Worm (Caenorhabditis elegans) whole organism, young adult: ENCODE measurements around the gene cct-6.

Experiments used
- C06A6.2 ChIP-seq: fragments of 200-800 bp; sonication (Bioruptor generic); conservative IDR thresholded peaks from 2 replicates; pipeline ENCODE4 v1.3.6; 2022; ENCODE audit warnings: missing genetic modification characterization, missing compliant biosample characterization
- F57C9.4 ChIP-seq: sonication (generic microtip); optimal IDR thresholded peaks from 2 replicates; lab custom pipeline; 2017; ENCODE audit warnings: mild to moderate bottlenecking, missing genetic modification characterization, missing compliant biosample characterization
- Y53G8AR.9 ChIP-seq: fragments of 200-800 bp; sonication (Bioruptor generic); conservative IDR thresholded peaks from 2 replicates; pipeline ENCODE4 v1.3.6; 2022; ENCODE audit warnings: missing genetic modification reagents, missing genetic modification characterization, missing compliant biosample characterization
- Y67H2A.10 ChIP-seq: fragments of 200-800 bp; sonication (Bioruptor generic); conservative IDR thresholded peaks from 2 replicates; pipeline ENCODE4 v1.3.6; 2022; ENCODE audit warnings: missing genetic modification reagents, missing genetic modification characterization, missing compliant biosample characterization
- Y79H2A.3 ChIP-seq: fragments of 200-800 bp; sonication (Bioruptor generic); conservative IDR thresholded peaks from 2 replicates; pipeline ENCODE4 v1.3.6; 2022; ENCODE audit warnings: missing genetic modification reagents, missing genetic modification characterization, missing compliant biosample characterization
- akir-1 ChIP-seq: fragments of 200-800 bp; sonication (Bioruptor generic); optimal IDR thresholded peaks from 2 replicates; lab custom pipeline; 2018; ENCODE audit warnings: mild to moderate bottlenecking, missing genetic modification characterization, moderate library complexity, missing compliant biosample characterization
- ama-1 ChIP-seq, 3 experiments: fragments of 150-350 bp in 1 of 3; sonication (generic microtip) in 2 of 3; optimal IDR thresholded peaks; 2 replicates each; lab custom pipeline; 2014 to 2018; ENCODE audit warnings: missing biosample characterization in 2 of 3, missing genetic modification characterization in 2 of 3, missing genetic modification reagents in 2 of 3
- attf-6 ChIP-seq: fragments of 200-800 bp; sonication (Bioruptor generic); IDR thresholded peaks from 2 replicates; pipeline ENCODE4 v1.3.6; 2022; ENCODE audit warnings: missing genetic modification reagents, missing genetic modification characterization, missing compliant biosample characterization
- ccch-3 ChIP-seq: fragments of 200-800 bp; sonication (Bioruptor generic); optimal IDR thresholded peaks from 2 replicates; lab custom pipeline; 2018; ENCODE audit warnings: mild to moderate bottlenecking, missing genetic modification characterization, missing compliant biosample characterization
- cebp-1 ChIP-seq, 2 experiments: fragments of 200-800 bp in 1 of 2; sonication (Bioruptor generic) in 1 of 2; sonication (generic microtip) in 1 of 2; IDR thresholded peaks in 1 of 2; optimal IDR thresholded peaks in 1 of 2; 2 replicates each; pipeline versions ENCODE4 v1.3.6 to Lab custom; 2017 to 2022; ENCODE audit warnings: missing compliant biosample characterization in 2 of 2, missing genetic modification characterization in 2 of 2, mild to moderate bottlenecking in 1 of 2, missing genetic modification reagents in 1 of 2, moderate library complexity in 1 of 2
- ceh-58 ChIP-seq: fragments of 200-800 bp; sonication (Bioruptor generic); IDR thresholded peaks from 2 replicates; pipeline ENCODE4 v1.3.6; 2022; ENCODE audit warnings: missing genetic modification characterization, missing compliant biosample characterization
- ceh-91 ChIP-seq: fragments of 200-800 bp; sonication (Bioruptor generic); IDR thresholded peaks from 2 replicates; pipeline ENCODE4 v1.3.6; 2022; ENCODE audit warnings: missing genetic modification reagents, missing genetic modification characterization, missing compliant biosample characterization
- dox-1 ChIP-seq: fragments of 200-800 bp; sonication (Bioruptor generic); IDR thresholded peaks from 2 replicates; pipeline ENCODE4 v1.3.6; 2022; ENCODE audit warnings: missing genetic modification reagents, missing genetic modification characterization, missing compliant biosample characterization
- dpff-1 ChIP-seq: sonication (generic microtip); optimal IDR thresholded peaks from 2 replicates; lab custom pipeline; 2017; ENCODE audit warnings: mild to moderate bottlenecking, missing genetic modification characterization, missing compliant biosample characterization
- dpl-1 ChIP-seq: fragments of 150-350 bp; optimal IDR thresholded peaks from 2 replicates; lab custom pipeline; 2014; ENCODE audit warnings: missing biosample characterization, missing genetic modification reagents, missing genetic modification characterization
- egrh-3 ChIP-seq: fragments of 200-800 bp; sonication (Bioruptor generic); IDR thresholded peaks from 2 replicates; pipeline ENCODE4 v1.3.6; 2022; ENCODE audit warnings: missing genetic modification reagents, missing genetic modification characterization, missing compliant biosample characterization
- ets-4 ChIP-seq: fragments of 200-800 bp; sonication (Bioruptor generic); optimal IDR thresholded peaks from 2 replicates; lab custom pipeline; 2018; ENCODE audit warnings: mild to moderate bottlenecking, missing genetic modification characterization, missing compliant biosample characterization
- hmg-1.2 ChIP-seq: fragments of 200-800 bp; sonication (Bioruptor generic); IDR thresholded peaks from 2 replicates; pipeline ENCODE4 v1.3.6; 2022; ENCODE audit warnings: missing genetic modification reagents, missing genetic modification characterization, missing compliant biosample characterization
- let-526 ChIP-seq: fragments of 200-800 bp; sonication (Bioruptor generic); IDR thresholded peaks from 2 replicates; pipeline ENCODE4 v1.3.6; 2022; ENCODE audit warnings: missing genetic modification reagents, missing genetic modification characterization, missing compliant biosample characterization
- let-607 ChIP-seq, 2 experiments: fragments of 200-800 bp in 1 of 2; sonication (Bioruptor generic) in 1 of 2; sonication (generic microtip) in 1 of 2; optimal IDR thresholded peaks; 2 replicates each; lab custom pipeline; 2016 to 2018; ENCODE audit warnings: mild to moderate bottlenecking in 2 of 2, missing compliant biosample characterization in 2 of 2, missing genetic modification characterization in 2 of 2, moderate library complexity in 2 of 2, missing genotype in 1 of 2
- lin-40 ChIP-seq: sonication (generic microtip); optimal IDR thresholded peaks from 2 replicates; lab custom pipeline; 2016; ENCODE audit warnings: missing genetic modification characterization, mild to moderate bottlenecking, missing compliant biosample characterization, missing genotype, missing genetic modification reagents
- madf-10 ChIP-seq: sonication (generic microtip); optimal IDR thresholded peaks from 2 replicates; lab custom pipeline; 2016; ENCODE audit warnings: mild to moderate bottlenecking, missing genetic modification characterization, missing compliant biosample characterization
- madf-8 ChIP-seq: fragments of 200-800 bp; sonication (Bioruptor generic); conservative IDR thresholded peaks from 2 replicates; pipeline ENCODE4 v1.3.6; 2022; ENCODE audit warnings: missing genetic modification reagents, missing genetic modification characterization, missing compliant biosample characterization
- mcd-1 ChIP-seq: fragments of 200-800 bp; sonication (Bioruptor generic); IDR thresholded peaks from 2 replicates; pipeline ENCODE4 v1.3.6; 2022; ENCODE audit warnings: missing genetic modification reagents, missing genetic modification characterization, missing compliant biosample characterization
- mes-4 ChIP-seq: sonication (generic microtip); optimal IDR thresholded peaks from 2 replicates; lab custom pipeline; 2016; ENCODE audit warnings: missing genotype, missing genetic modification characterization, missing compliant biosample characterization
- nfyb-1 ChIP-seq: fragments of 200-800 bp; sonication (Bioruptor generic); IDR thresholded peaks from 2 replicates; pipeline ENCODE4 v1.3.6; 2022; ENCODE audit warnings: missing genetic modification reagents, missing genetic modification characterization, missing compliant biosample characterization
- nhr-120 ChIP-seq: fragments of 200-800 bp; sonication (Bioruptor generic); IDR thresholded peaks from 2 replicates; pipeline ENCODE4 v1.3.6; 2022; ENCODE audit warnings: missing genetic modification characterization, missing compliant biosample characterization
- nhr-80 ChIP-seq: sonication (generic microtip); optimal IDR thresholded peaks from 2 replicates; lab custom pipeline; 2016; ENCODE audit warnings: missing genetic modification characterization, missing compliant biosample characterization
- nhr-90 ChIP-seq: sonication (generic microtip); optimal IDR thresholded peaks from 2 replicates; lab custom pipeline; 2016; ENCODE audit warnings: missing genotype, mild to moderate bottlenecking, missing genetic modification characterization, missing compliant biosample characterization
- rcor-1 ChIP-seq: fragments of 200-800 bp; sonication (Bioruptor generic); IDR thresholded peaks from 2 replicates; pipeline ENCODE4 v1.3.6; 2022; ENCODE audit warnings: missing genetic modification reagents, missing genetic modification characterization, missing compliant biosample characterization
- tbp1 ChIP-seq: fragments of 200-800 bp; sonication (Bioruptor generic); optimal IDR thresholded peaks from 2 replicates; lab custom pipeline; 2018; ENCODE audit warnings: mild to moderate bottlenecking, missing genetic modification characterization, missing compliant biosample characterization
- unc-62 ChIP-seq: fragments of 150-350 bp; optimal IDR thresholded peaks from 2 replicates; lab custom pipeline; 2014; ENCODE audit warnings: missing biosample characterization, missing genetic modification reagents, missing genetic modification characterization
- zfh-2 ChIP-seq: fragments of 200-800 bp; sonication (Bioruptor generic); conservative IDR thresholded peaks from 2 replicates; pipeline ENCODE4 v1.3.6; 2022; ENCODE audit warnings: missing genetic modification reagents, missing genetic modification characterization, missing compliant biosample characterization
- ztf-22 ChIP-seq: fragments of 200-800 bp; sonication (Bioruptor generic); optimal IDR thresholded peaks from 2 replicates; lab custom pipeline; 2018; ENCODE audit warnings: mild to moderate bottlenecking, missing genetic modification characterization, moderate library complexity, missing compliant biosample characterization
- ztf-26 ChIP-seq: sonication (generic microtip); optimal IDR thresholded peaks from 2 replicates; lab custom pipeline; 2017; ENCODE audit warnings: missing genetic modification characterization, missing compliant biosample characterization
- ztf-6 ChIP-seq: fragments of 200-800 bp; sonication (Bioruptor generic); IDR thresholded peaks from 2 replicates; pipeline ENCODE4 v1.3.6; 2022; ENCODE audit warnings: missing genetic modification reagents, missing genetic modification characterization, missing compliant biosample characterization

Gene cct-6

DNA sequence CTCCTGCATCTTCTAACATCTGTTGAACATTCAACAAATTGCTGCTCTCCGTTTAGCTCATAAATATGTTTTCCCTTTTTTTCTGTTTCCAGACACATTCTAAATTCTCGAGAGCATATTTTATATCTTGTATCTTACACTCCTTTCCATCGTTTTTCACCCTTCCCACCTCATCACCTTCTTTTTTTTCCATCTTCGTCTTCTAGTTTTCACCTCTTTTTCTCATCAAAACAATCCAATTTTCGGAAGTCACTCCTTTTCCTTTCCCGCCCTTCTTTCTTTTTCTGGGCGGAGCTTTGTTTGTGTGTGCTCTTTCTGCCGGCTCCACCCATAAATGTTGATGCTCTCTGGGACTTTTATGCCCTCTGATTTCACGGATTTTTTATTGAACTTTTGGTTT, 32.7 kb downstream of the cct-6 start:
- TF ChIP-seq attf-6 (no peak), ztf-6 (GFP tag; lab: Robert Waterston, UW) (no peak), C06A6.2 (no peak), ccch-3 (no peak), Y53G8AR.9 (GFP tag; lab: Robert Waterston, UW) (no peak), F57C9.4 (tag; lab: Kevin White, UChicago) (no peak), akir-1 (GFP tag; lab: Kevin White, UChicago) (no peak), mcd-1 (GFP tag; lab: Robert Waterston, UW) (no peak), dox-1 (GFP tag; lab: Robert Waterston, UW) (no peak), let-526 (GFP tag; lab: Robert Waterston, UW) (no peak), mes-4 (tag; lab: Kevin White, UChicago) (no peak), ztf-26 (no peak)

DNA sequence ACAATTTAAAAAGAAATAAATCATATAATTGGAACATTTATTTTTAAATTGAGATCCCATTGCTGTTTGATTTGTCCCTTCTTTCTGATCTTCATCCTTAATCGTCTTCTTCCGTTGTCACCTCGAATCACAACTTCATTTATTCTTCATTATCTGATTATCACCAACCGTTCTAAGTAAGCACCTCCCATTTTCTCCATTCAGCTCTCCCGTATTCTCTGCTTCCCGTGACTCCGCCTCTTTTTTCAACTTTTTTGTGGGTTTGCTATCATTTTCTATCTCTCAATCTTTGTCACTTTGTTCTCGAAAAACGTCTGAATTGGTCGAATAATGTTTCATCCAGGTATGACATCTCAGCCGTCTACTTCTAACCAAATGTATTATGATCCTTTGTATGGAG, 39.6 kb downstream of the cct-6 start, which contains the start of gene sma-4:
Gene sma-4, plus strand, starts transcription at position 301 of the 400 bp plus-strand sequence.
- TF ChIP-seq nfyb-1 (GFP tag; lab: Robert Waterston, UW) (no peak), F57C9.4 (tag; lab: Kevin White, UChicago) (no peak), lin-40 (tag; lab: Kevin White, UChicago) (no peak), madf-10 (tag; lab: Kevin White, UChicago) (no peak), rcor-1 (GFP tag; lab: Robert Waterston, UW) (no peak), ets-4 (no peak), ama-1 (optimal IDR thresholded peaks at IDR 0.05; lab: Kevin White, UChicago) (no peak), ama-1 (GFP tag; optimal IDR thresholded peaks at IDR 0.05; lab: Kevin White, UChicago) (no peak), nhr-90 (no peak), madf-8 (GFP tag; lab: Robert Waterston, UW) (no peak)

DNA sequence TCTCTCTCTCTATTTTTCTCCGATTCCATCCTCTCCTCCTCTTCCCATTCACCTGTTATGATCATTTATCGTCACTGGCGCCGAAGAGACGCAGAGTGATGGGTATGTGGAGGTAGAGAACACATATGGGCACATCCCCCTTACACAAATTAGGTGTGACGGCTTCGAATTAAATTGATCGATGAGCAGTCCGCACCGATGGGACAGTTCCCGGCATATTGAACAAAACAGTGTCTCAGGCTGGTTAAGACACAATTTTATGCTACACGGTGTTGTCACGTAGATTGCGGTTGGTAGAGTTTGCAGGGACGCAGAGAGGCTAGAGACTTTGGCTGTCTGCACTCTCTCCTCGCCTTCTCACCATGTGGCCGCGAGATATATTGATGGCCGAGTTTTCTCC, 40.7 kb downstream of the cct-6 start, which contains the start of gene R12B2.7:
Gene R12B2.7, plus strand, starts transcription at position 247 of the 400 bp plus-strand sequence.
- TF ChIP-seq nhr-120 (no peak), zfh-2 (GFP tag; lab: Robert Waterston, UW) (peak; percentile 23; the same call in 1 of the 2 replicates), nhr-80 (tag; lab: Kevin White, UChicago) (peak; percentile 31), ztf-26 (no peak), ztf-22 (peak; percentile 25), dpff-1 (no peak)

DNA sequence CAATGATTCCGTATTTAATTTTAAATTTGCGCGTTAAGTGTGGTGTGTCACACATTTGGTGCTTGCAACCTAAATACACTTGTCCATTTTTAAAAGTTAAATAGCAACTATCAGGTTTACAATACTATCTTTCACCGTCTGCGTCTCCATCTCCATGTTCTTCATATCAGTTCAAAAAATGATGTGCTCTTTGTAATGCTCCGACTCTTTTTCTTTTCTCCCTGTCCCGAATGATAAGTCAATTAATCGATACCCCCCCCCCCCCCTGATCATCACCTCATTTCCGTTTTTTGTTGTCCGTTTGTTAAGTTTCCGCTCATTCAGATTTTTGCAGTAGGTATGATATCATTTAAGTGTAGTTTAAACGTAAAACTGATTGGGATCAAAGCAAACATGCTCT, 41.4 kb downstream of the cct-6 start:
- TF ChIP-seq cebp-1 (GFP tag; IDR thresholded peaks at IDR 0.05; lab: Robert Waterston, UW): no peak
- TF ChIP-seq cebp-1 (tag; optimal IDR thresholded peaks at IDR 0.05; lab: Kevin White, UChicago): peak; percentile 34
- TF ChIP-seq ceh-58: no peak
- TF ChIP-seq let-526 (GFP tag; lab: Robert Waterston, UW): no peak
- 0 out of 2 replicates have a peak, but pooled peaks have one; percentile 17 for TF ChIP-seq hmg-1.2
- TF ChIP-seq egrh-3 (GFP tag; lab: Robert Waterston, UW): peak; percentile 47; the same call in 1 of the 2 replicates

DNA sequence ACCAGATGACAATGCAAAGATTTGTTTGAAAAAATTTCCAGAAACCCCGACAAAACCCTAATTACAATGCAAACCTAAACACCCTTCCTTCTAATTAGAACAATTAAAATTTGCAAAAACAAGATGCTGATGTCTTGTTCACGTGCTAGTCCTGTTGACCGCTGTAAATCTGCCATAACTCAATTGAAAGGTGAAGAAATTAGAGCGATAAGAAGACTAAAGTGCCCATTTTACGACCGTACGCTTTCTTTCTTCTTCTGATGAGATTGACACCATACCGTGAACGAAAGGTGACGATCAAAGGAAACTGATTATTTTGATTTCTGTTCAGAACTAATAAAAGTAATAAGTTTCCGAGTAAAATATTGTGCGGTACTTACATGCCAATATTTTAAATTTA, 42.0 kb downstream of the cct-6 start:
- TF ChIP-seq Y67H2A.10 (no peak), nhr-90 (no peak), let-607 (tag; optimal IDR thresholded peaks at IDR 0.05; lab: Kevin White, UChicago) (peak in 1 of 2 experiments; percentile 21), ceh-91 (GFP tag; lab: Robert Waterston, UW) (no peak), tbp1 (GFP tag; lab: Kevin White, UChicago) (peak; percentile 19), nhr-80 (tag; lab: Kevin White, UChicago) (peak; percentile 55), unc-62 (GFP tag; lab: Kevin White, UChicago) (peak; percentile 6), dpl-1 (GFP tag; lab: Kevin White, UChicago) (no peak), ets-4 (no peak), Y79H2A.3 (no peak), ztf-22 (no peak)
